Fruit fly (Drosophila melanogaster) whole organism: ENCODE measurements around the gene Ythdc1.

Experiments used
- Dll ChIP-seq: fragments of >200 bp; optimal IDR thresholded peaks from 2 replicates; lab custom pipeline; 2017
- EcR ChIP-seq, 2 experiments: fragments of >200 bp; optimal IDR thresholded peaks; 2 replicates each; lab custom pipeline; 2017; ENCODE audit warnings: missing biosample characterization in 2 of 2, missing genetic modification characterization in 2 of 2, missing genetic modification reagents in 2 of 2
- pan ChIP-seq: fragments of >200 bp; optimal IDR thresholded peaks from 2 replicates; lab custom pipeline; 2017
- psq ChIP-seq: fragments of >200 bp; optimal IDR thresholded peaks from 2 replicates; lab custom pipeline; 2017
- usp ChIP-seq: fragments of >200 bp; optimal IDR thresholded peaks from 2 replicates; lab custom pipeline; 2017; ENCODE audit warnings: missing biosample characterization, missing genetic modification characterization, mixed read lengths

- TF ChIP-seq EcR (GFP tag; optimal IDR thresholded peaks at IDR 0.05; lab: Kevin White, UChicago) (no peak), pan (lab: Kevin White, UChicago) (no peak), Dll (lab: Kevin White, UChicago) (no peak), usp (no peak), psq (no peak)
Measured at dm6 chr3L:3380225-3381043, 6.5 kb upstream of the Ythdc1 start.
